Worm (Caenorhabditis elegans) whole organism, L4/young adult: ENCODE measurements around the gene nhr-47.

Source experiments
- W03F9.2 ChIP-seq: fragments of 150-350 bp; optimal IDR thresholded peaks from 2 replicates; lab custom pipeline; 2014; ENCODE audit warnings: missing biosample characterization, missing genetic modification characterization
- dao-5 ChIP-seq: sonication (generic microtip); optimal IDR thresholded peaks from 2 replicates; lab custom pipeline; 2016; ENCODE audit warnings: missing genotype, missing genetic modification characterization, moderate library complexity, missing compliant biosample characterization

DNA sequence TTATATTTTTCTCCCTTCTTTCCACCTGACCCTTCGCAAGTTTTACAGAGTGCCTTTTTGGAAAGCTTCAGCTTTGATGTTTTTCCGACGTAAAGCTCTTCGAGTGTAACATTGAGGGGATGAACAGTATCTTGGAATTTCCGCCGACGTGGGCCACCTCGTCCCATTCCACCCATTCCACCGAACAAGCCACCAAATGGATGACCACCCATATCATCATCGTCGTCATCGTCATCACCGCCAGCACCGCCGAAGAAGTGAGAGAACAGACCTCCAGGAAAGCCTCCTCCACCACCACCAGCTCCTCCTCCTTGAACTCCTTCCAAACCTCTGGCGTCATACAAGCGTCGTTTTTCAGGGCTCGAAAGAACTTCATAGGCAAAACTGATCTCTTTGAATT lies 758 bp upstream of the nhr-47 start:
- TF ChIP-seq dao-5 (tag; lab: Kevin White, UChicago) (no peak), W03F9.2 (no peak)
